Worm (Caenorhabditis elegans): ENCODE measurements around the gene C54E10.3.

- no peak for TF ChIP-seq nhr-6 (tag; optimal IDR thresholded peaks at IDR 0.05)
- TF ChIP-seq ztf-7 (tag; optimal IDR thresholded peaks at IDR 0.05): no peak
- no peak for TF ChIP-seq lsy-2 (tag; optimal IDR thresholded peaks at IDR 0.05)
- no peak for TF ChIP-seq lin-15B (tag; optimal IDR thresholded peaks at IDR 0.05)
- no peak for TF ChIP-seq nhr-28 (tag; optimal IDR thresholded peaks at IDR 0.05)
- no peak for TF ChIP-seq attf-4 (tag; optimal IDR thresholded peaks at IDR 0.05)
- no peak for TF ChIP-seq nhr-11 (tag; optimal IDR thresholded peaks at IDR 0.05)
- TF ChIP-seq nhr-237 (tag; optimal IDR thresholded peaks at IDR 0.05): no peak
- no peak for TF ChIP-seq unc-39 (tag; optimal IDR thresholded peaks at IDR 0.05)
- TF ChIP-seq aly-2 (tag; optimal IDR thresholded peaks at IDR 0.05): no peak
Observed at ce11 chrV:18771804-18772386, 38.9 kb upstream of the C54E10.3 start.
